Worm (Caenorhabditis elegans) whole organism, late embryonic: ENCODE results near the gene pqn-89.

Experiments used
- T23F11.4 ChIP-seq: fragments of 200-800 bp; sonication (Bioruptor generic); optimal IDR thresholded peaks from 2 replicates; lab custom pipeline; 2018; ENCODE audit warnings: mild to moderate bottlenecking, missing genetic modification characterization, missing compliant biosample characterization
- ama-1 ChIP-seq: fragments of 150-350 bp; optimal IDR thresholded peaks from 2 replicates; lab custom pipeline; 2014
- elt-2 ChIP-seq: sonication (generic microtip); optimal IDR thresholded peaks from 2 replicates; lab custom pipeline; 2016; ENCODE audit warnings: missing genetic modification reagents, missing genetic modification characterization, missing compliant biosample characterization
- elt-4 ChIP-seq: sonication (generic microtip); optimal IDR thresholded peaks from 2 replicates; lab custom pipeline; 2016; ENCODE audit warnings: missing genetic modification characterization, missing compliant biosample characterization
- hlh-15 ChIP-seq: sonication (generic microtip); optimal IDR thresholded peaks from 2 replicates; lab custom pipeline; 2016; ENCODE audit warnings: missing genetic modification characterization, missing compliant biosample characterization
- nhr-11 ChIP-seq: fragments of 150-350 bp; optimal IDR thresholded peaks from 2 replicates; lab custom pipeline; 2014; ENCODE audit warnings: missing biosample characterization, missing genetic modification characterization
- pqm-1 ChIP-seq: sonication (generic microtip); optimal IDR thresholded peaks from 2 replicates; lab custom pipeline; 2016; ENCODE audit warnings: missing genetic modification characterization, missing compliant biosample characterization
- rnt-1 ChIP-seq: sonication (generic microtip); optimal IDR thresholded peaks from 2 replicates; lab custom pipeline; 2016; ENCODE audit warnings: missing genetic modification characterization, missing compliant biosample characterization
- unc-86 ChIP-seq: sonication (generic microtip); optimal IDR thresholded peaks from 2 replicates; lab custom pipeline; 2016; ENCODE audit warnings: missing genetic modification characterization, missing compliant biosample characterization

ce11 chrIV:6554865-6555264 lies 48.3 kb downstream of the pqn-89 start:
- TF ChIP-seq hlh-15 (tag; lab: Kevin White, UChicago) (no peak), unc-86 (no peak), T23F11.4 (GFP tag; lab: Kevin White, UChicago) (no peak), pqm-1 (no peak), rnt-1 (no peak), ama-1 (lab: Kevin White, UChicago) (no peak), elt-4 (tag; lab: Kevin White, UChicago) (no peak), elt-2 (tag; lab: Kevin White, UChicago) (peak; percentile 86), nhr-11 (no peak)
